Fruit fly (Drosophila melanogaster) whole organism, adult: Measurements from ENCODE around the gene ND-B17.

Source experiments
- CG11617 ChIP-seq: fragments of 200-800 bp; sonication (Bioruptor generic); optimal IDR thresholded peaks from 2 replicates; lab custom pipeline; 2017; ENCODE audit warnings: mild to moderate bottlenecking, missing biosample characterization, missing genetic modification reagents, missing genetic modification characterization
- CG12768 ChIP-seq: fragments of 200-800 bp; sonication (Bioruptor generic); optimal IDR thresholded peaks from 2 replicates; lab custom pipeline; 2017; ENCODE audit warnings: missing biosample characterization, missing genetic modification characterization, mild to moderate bottlenecking, moderate library complexity, missing genetic modification reagents
- CG14711 ChIP-seq: fragments of 200-800 bp; sonication (Bioruptor generic); optimal IDR thresholded peaks from 2 replicates; lab custom pipeline; 2018; ENCODE audit warnings: missing biosample characterization, mild to moderate bottlenecking, missing genetic modification characterization, moderate library complexity
- CG1620 ChIP-seq: fragments of 200-800 bp; sonication (Bioruptor generic); optimal IDR thresholded peaks from 2 replicates; lab custom pipeline; 2016; ENCODE audit warnings: missing biosample characterization, missing genetic modification characterization
- CG33017 ChIP-seq: fragments of 200-800 bp; sonication (Bioruptor generic); optimal IDR thresholded peaks from 2 replicates; lab custom pipeline; 2018; ENCODE audit warnings: missing biosample characterization, mild to moderate bottlenecking, missing genetic modification characterization, moderate library complexity
- CG5204 ChIP-seq: fragments of 200-800 bp; sonication (Bioruptor generic); optimal IDR thresholded peaks from 2 replicates; lab custom pipeline; 2016; ENCODE audit warnings: missing biosample characterization, missing genetic modification characterization
- CG7045 ChIP-seq: fragments of 200-800 bp; sonication (Bioruptor generic); optimal IDR thresholded peaks from 2 replicates; lab custom pipeline; 2017; ENCODE audit warnings: missing biosample characterization, mild to moderate bottlenecking, missing genetic modification characterization
- CG7101 ChIP-seq: fragments of 200-800 bp; sonication (Bioruptor generic); optimal IDR thresholded peaks from 2 replicates; lab custom pipeline; 2018; ENCODE audit warnings: missing biosample characterization, mild to moderate bottlenecking, missing genetic modification characterization, moderate library complexity
- Clk ChIP-seq: fragments of 200-800 bp; sonication (Bioruptor generic); optimal IDR thresholded peaks from 2 replicates; lab custom pipeline; 2017; ENCODE audit warnings: missing biosample characterization, missing genetic modification characterization
- Crg-1 ChIP-seq: fragments of 200-800 bp; sonication (Bioruptor generic); optimal IDR thresholded peaks from 2 replicates; lab custom pipeline; 2016; ENCODE audit warnings: missing biosample characterization, missing genetic modification characterization
- Hr96 ChIP-seq: fragments of 200-800 bp; sonication (Bioruptor generic); optimal IDR thresholded peaks from 2 replicates; lab custom pipeline; 2016; ENCODE audit warnings: missing biosample characterization, missing genetic modification characterization
- Mnt ChIP-seq: fragments of 200-800 bp; sonication (Bioruptor generic); optimal IDR thresholded peaks from 2 replicates; lab custom pipeline; 2016; ENCODE audit warnings: missing biosample characterization, mild to moderate bottlenecking, missing genetic modification characterization
- bab1 ChIP-seq: fragments of 200-800 bp; sonication (Bioruptor generic); optimal IDR thresholded peaks from 3 replicates; lab custom pipeline; 2019; ENCODE audit warnings: missing biosample characterization, mild to moderate bottlenecking, missing genetic modification characterization, moderate library complexity
- cic ChIP-seq: fragments of 200-800 bp; sonication (Bioruptor generic); optimal IDR thresholded peaks from 2 replicates; lab custom pipeline; 2017; ENCODE audit warnings: missing biosample characterization, mild to moderate bottlenecking, missing genetic modification characterization, moderate library complexity
- cnc ChIP-seq, 2 experiments: fragments of >200 bp; optimal IDR thresholded peaks; 2 replicates each; lab custom pipeline; 2017
- kay ChIP-seq: fragments of 200-800 bp; sonication (Bioruptor generic); peaks from one replicate; lab custom pipeline; 2016; ENCODE audit warnings: missing biosample characterization, missing genetic modification characterization, borderline replicate concordance
- ovo ChIP-seq: fragments of 200-800 bp; sonication (Bioruptor generic); optimal IDR thresholded peaks from 2 replicates; lab custom pipeline; 2016; ENCODE audit warnings: missing biosample characterization, missing genetic modification characterization
- pad ChIP-seq: fragments of 200-800 bp; sonication (Bioruptor generic); optimal IDR thresholded peaks from 3 replicates; lab custom pipeline; 2017; ENCODE audit warnings: missing biosample characterization, missing genetic modification characterization, mild to moderate bottlenecking, moderate library complexity, missing genetic modification reagents
- tj ChIP-seq: fragments of 200-800 bp; sonication (Bioruptor generic); optimal IDR thresholded peaks from 3 replicates; lab custom pipeline; 2017; ENCODE audit warnings: missing biosample characterization, mild to moderate bottlenecking, missing genetic modification characterization, moderate library complexity
- toe ChIP-seq: fragments of 200-800 bp; sonication (Bioruptor generic); optimal IDR thresholded peaks from 2 replicates; lab custom pipeline; 2016; ENCODE audit warnings: missing biosample characterization, missing genetic modification characterization

The ND-B17 gene

DNA sequence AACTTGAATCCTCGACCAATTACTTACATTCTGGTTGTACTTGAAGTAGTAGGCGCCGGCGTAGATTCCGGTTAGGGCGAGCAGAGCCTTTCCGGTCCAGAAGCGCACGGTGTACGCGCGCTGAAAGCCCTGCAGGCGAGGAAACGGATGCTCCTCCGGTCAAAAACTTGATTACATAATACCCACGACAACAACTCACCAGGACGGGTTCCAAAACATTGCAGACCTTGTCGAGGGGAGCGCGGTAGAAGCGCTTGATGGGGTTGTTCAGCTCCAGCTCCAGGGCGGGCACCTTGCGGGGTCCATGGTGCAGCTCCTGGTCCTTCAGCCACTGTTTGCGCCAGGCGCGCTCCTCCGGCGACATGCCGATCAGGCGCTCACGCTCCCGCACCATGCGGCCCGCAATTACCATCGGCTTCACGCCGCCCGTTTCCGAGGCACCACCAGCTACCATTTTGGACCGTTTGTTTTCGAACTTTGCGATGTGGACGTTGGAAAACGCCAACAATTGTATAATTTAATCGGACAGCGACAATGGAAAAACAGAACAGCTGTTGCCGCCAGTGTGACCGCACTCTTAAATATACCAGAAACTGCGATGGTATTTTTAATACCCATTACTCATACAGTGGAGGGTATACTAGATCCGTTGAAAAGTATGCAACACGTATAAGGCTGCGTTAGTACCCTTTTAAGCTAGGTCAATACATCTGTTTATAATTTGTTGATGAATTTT lies at the start of gene ND-B17:
ND-B17 (minus strand) TSS at position 556 of the 736 bp plus-strand sequence.
- no peak for TF ChIP-seq CG5204 (GFP tag; lab: Kevin White, UChicago)
- no peak for TF ChIP-seq Mnt (GFP tag; lab: Kevin White, UChicago)
- TF ChIP-seq CG1620 (GFP tag; lab: Kevin White, UChicago) = peak; percentile 56
- peak; percentile 47 for TF ChIP-seq toe (GFP tag; lab: Kevin White, UChicago)
- TF ChIP-seq cnc (optimal IDR thresholded peaks at IDR 0.05; lab: Kevin White, UChicago) = no peak
- no peak for TF ChIP-seq Crg-1
- no peak for TF ChIP-seq kay (GFP tag; lab: Kevin White, UChicago)
- TF ChIP-seq CG33017 (tag; lab: Kevin White, UChicago) = no peak
- TF ChIP-seq Hr96 = peak; percentile 33
- no peak for TF ChIP-seq CG7101
- TF ChIP-seq CG11617 = no peak
- no peak for TF ChIP-seq cic (GFP tag; lab: Kevin White, UChicago)
- TF ChIP-seq bab1 (GFP tag; lab: Kevin White, UChicago) = peak; percentile 29
- TF ChIP-seq ovo = no peak
- no peak for TF ChIP-seq Clk (GFP tag; lab: Kevin White, UChicago)
- TF ChIP-seq CG7045 (GFP tag; lab: Kevin White, UChicago) = no peak
- no peak for TF ChIP-seq tj (GFP tag; lab: Kevin White, UChicago)
- no peak for TF ChIP-seq CG14711
- peak; percentile 23 for TF ChIP-seq pad (GFP tag; lab: Kevin White, UChicago)
- TF ChIP-seq CG12768 (GFP tag; lab: Kevin White, UChicago) = peak; percentile 18

DNA sequence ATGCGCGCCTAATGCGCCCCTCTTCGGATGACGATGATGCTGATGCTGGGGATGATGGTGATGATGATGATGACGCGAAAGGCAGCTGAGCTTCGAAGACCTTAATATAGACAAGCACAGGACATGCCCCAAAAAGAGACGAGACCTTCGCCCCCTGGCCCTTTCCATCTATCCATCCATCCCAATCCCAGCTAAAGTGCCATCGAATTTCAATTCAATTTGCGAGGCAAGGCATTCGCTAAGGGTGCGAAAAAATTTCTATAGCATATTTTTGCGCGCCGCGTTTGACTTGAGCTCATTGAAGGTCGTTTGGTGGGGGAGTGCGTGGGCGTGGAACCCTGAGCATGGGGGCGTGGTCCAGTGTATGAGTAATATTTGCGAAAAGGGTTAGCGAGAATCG lies 45.4 kb upstream of the ND-B17 start:
- TF ChIP-seq tj (GFP tag; lab: Kevin White, UChicago) (no peak), kay (GFP tag; lab: Kevin White, UChicago) (no peak), cnc (optimal IDR thresholded peaks at IDR 0.05; lab: Kevin White, UChicago) (no peak), Crg-1 (no peak), CG33017 (tag; lab: Kevin White, UChicago) (no peak), CG1620 (GFP tag; lab: Kevin White, UChicago) (no peak), CG7045 (GFP tag; lab: Kevin White, UChicago) (no peak), toe (GFP tag; lab: Kevin White, UChicago) (no peak), CG5204 (GFP tag; lab: Kevin White, UChicago) (no peak), Hr96 (no peak), CG14711 (no peak), bab1 (GFP tag; lab: Kevin White, UChicago) (no peak), cic (GFP tag; lab: Kevin White, UChicago) (no peak), ovo (no peak), CG12768 (GFP tag; lab: Kevin White, UChicago) (no peak), CG7101 (no peak), pad (GFP tag; lab: Kevin White, UChicago) (no peak), Mnt (GFP tag; lab: Kevin White, UChicago) (no peak), CG11617 (no peak), Clk (GFP tag; lab: Kevin White, UChicago) (no peak)

DNA sequence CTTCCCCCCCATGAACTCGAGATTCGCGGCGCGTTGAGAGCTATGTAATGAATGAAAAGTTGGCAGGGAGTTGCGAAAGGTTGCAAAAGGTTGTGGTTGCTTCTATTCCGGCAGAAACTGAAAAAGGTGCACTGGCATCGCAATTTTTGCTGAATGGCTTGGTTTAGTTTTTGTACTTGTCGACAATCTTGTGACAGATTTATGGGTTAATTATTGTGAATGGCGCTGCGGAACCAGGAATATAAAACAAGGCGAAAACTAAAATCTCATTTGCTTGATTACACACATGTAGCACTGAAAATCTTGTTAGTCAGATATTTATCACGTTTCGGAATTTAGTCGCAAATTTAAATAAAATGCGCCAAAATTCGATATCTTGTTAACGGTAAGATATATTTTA lies 32.9 kb upstream of the ND-B17 start, which contains the start of gene t-Grip91:
t-Grip91 (plus strand) TSS at position 301 of the 400 bp plus-strand sequence.
- TF ChIP-seq toe (GFP tag; lab: Kevin White, UChicago) (no peak), Clk (GFP tag; lab: Kevin White, UChicago) (no peak), ovo (no peak), cnc (optimal IDR thresholded peaks at IDR 0.05; lab: Kevin White, UChicago) (no peak), pad (GFP tag; lab: Kevin White, UChicago) (no peak), CG12768 (GFP tag; lab: Kevin White, UChicago) (no peak), Hr96 (no peak), CG14711 (no peak), Crg-1 (no peak), tj (GFP tag; lab: Kevin White, UChicago) (no peak)

DNA sequence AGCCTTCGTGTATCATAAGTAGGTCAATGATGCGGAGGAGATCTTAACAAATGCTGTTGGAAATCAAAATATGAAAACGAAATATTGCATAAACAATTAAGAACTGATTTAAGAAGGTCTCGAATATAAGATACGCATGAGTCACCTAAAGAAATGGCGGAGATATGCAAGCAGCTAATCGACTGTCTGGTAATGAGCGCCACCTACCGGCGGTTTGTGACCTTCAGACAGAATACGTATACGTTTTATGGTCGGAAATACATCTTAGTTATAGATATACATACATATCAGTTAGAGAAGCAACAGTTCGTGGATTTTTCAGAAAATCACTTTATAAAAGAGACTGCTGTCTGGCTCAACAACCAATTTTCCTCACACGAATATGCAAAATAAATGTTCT lies 32.1 kb upstream of the ND-B17 start:
- TF ChIP-seq cnc (optimal IDR thresholded peaks at IDR 0.05; lab: Kevin White, UChicago) = no peak
- TF ChIP-seq CG1620 (GFP tag; lab: Kevin White, UChicago) = no peak
- no peak for TF ChIP-seq CG14711
- TF ChIP-seq CG7045 (GFP tag; lab: Kevin White, UChicago) = no peak
- TF ChIP-seq ovo = no peak
- no peak for TF ChIP-seq CG33017 (tag; lab: Kevin White, UChicago)
- TF ChIP-seq pad (GFP tag; lab: Kevin White, UChicago) = no peak
- no peak for TF ChIP-seq toe (GFP tag; lab: Kevin White, UChicago)
- no peak for TF ChIP-seq Crg-1
- TF ChIP-seq CG11617 = no peak
- no peak for TF ChIP-seq tj (GFP tag; lab: Kevin White, UChicago)
- no peak for TF ChIP-seq Hr96
- no peak for TF ChIP-seq Clk (GFP tag; lab: Kevin White, UChicago)
- TF ChIP-seq CG7101 = no peak
- TF ChIP-seq kay (GFP tag; lab: Kevin White, UChicago) = no peak
- TF ChIP-seq CG5204 (GFP tag; lab: Kevin White, UChicago) = no peak
- no peak for TF ChIP-seq CG12768 (GFP tag; lab: Kevin White, UChicago)
- TF ChIP-seq cic (GFP tag; lab: Kevin White, UChicago) = no peak
- TF ChIP-seq bab1 (GFP tag; lab: Kevin White, UChicago) = no peak

DNA sequence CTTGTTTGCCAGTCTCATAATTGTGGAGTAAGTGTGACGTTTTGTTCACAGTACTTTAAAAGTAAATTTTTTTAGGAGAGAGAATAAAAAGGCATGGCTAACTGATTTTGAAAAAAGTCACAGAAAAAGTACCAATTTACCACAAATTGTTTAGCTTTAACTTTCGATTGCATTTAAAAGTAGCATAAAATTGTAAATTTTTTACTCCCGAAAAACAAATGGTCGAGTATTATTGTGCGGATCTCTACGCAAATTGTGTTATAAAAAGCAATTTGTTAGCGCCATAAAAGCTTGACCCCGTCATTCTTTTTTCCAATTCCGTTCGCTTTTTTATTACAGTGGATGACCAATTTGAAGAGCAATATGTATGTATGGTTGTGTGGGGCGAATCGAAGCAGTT lies 25.9 kb upstream of the ND-B17 start, which contains the start of gene CG43760:
CG43760 (minus strand) TSS at position 101 of the 400 bp plus-strand sequence.
- TF ChIP-seq ovo (no peak), cnc (optimal IDR thresholded peaks at IDR 0.05; lab: Kevin White, UChicago) (no peak), Mnt (GFP tag; lab: Kevin White, UChicago) (no peak), CG14711 (no peak), CG1620 (GFP tag; lab: Kevin White, UChicago) (no peak), CG5204 (GFP tag; lab: Kevin White, UChicago) (no peak)
